Comparison of ENCODE assay signal across 1 fruit fly cellular context in the genomic region with DNA sequence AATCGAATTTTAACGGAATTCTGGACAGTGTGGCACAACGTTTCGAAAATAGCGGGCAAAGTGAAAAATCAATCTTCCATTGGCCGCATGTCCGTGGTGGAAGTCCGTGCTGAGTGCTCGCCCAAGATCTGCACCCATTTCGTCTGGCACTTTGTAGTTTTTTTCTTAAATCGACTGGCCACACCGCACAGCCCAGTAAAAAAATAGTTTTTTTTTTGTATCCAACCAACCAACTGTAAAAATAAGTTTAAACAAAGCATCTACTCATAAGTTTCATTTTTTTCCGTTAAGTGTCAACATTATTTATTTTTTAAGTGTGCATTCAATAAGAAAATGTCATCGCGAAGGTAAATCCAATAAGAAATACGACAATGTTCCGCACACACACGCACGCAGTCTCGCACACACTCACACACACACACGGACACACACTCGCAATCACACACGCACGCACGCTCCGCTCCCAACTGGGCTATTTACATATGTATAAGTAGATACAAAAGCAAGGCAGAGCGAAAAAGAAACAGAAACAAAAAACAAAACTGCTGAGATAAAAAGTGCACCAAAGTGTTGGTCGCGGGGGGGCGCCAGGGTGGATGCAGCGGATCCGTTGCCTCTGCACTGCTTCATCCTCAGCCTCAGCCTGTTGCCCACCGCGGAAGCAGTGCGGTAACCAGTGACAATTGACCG.
TF ChIP-seq lines count a peak whose summit lies in the region.

A gene (plus strand): TSS at position 163 of the 690 bp plus-strand sequence.

TF ChIP-seq in whole organism, embryonic, 481 proteins besides CTCF, POLR2A, EP300 and RAD21 (continued from another document and continues in another):
- TF ChIP-seq gt (GFP tag; IDR thresholded peaks at IDR 0.05; lab: Robert Waterston, UW) (no peak), lov (optimal IDR thresholded peaks at IDR 0.05; lab: Kevin White, UChicago) (no peak), lov (GFP tag; IDR thresholded peaks at IDR 0.05; lab: Robert Waterston, UW) (no peak), Hmr (GFP tag; optimal IDR thresholded peaks at IDR 0.05; lab: Kevin White, UChicago) (peak; percentile 87), Aef1 (GFP tag; IDR thresholded peaks at IDR 0.05; lab: Robert Waterston, UW) (no peak), abd-A (tag; optimal IDR thresholded peaks at IDR 0.05; lab: Kevin White, UChicago) (peak; percentile 0), slou (GFP tag; optimal IDR thresholded peaks at IDR 0.05; lab: Kevin White, UChicago) (no peak), sens-2 (GFP tag; IDR thresholded peaks at IDR 0.05; lab: Robert Waterston, UW) (no peak), Taf1 (GFP tag; IDR thresholded peaks at IDR 0.05; lab: Robert Waterston, UW) (no peak), CG11247 (GFP tag; IDR thresholded peaks at IDR 0.05; lab: Robert Waterston, UW) (no peak; the same call in 1 of the 2 replicates), CG12071 (GFP tag; optimal IDR thresholded peaks at IDR 0.05; lab: Kevin White, UChicago) (no peak), Ravus (GFP tag; IDR thresholded peaks at IDR 0.05; lab: Robert Waterston, UW) (no peak), CG3995 (GFP tag; optimal IDR thresholded peaks at IDR 0.05; lab: Kevin White, UChicago) (peak; percentile 20), HLHmδ (GFP tag; optimal IDR thresholded peaks at IDR 0.05; lab: Kevin White, UChicago) (no peak), CG3065 (GFP tag; optimal IDR thresholded peaks at IDR 0.05; lab: Kevin White, UChicago) (no peak), Kr (GFP tag; optimal IDR thresholded peaks at IDR 0.05; lab: Kevin White, UChicago) (no peak), CG4424 (GFP tag; optimal IDR thresholded peaks at IDR 0.05; lab: Kevin White, UChicago) (peak; percentile 3), CG17359 (tag; optimal IDR thresholded peaks at IDR 0.05; lab: Kevin White, UChicago) (peak; percentile 38), jigr1 (GFP tag; IDR thresholded peaks at IDR 0.05; lab: Robert Waterston, UW) (no peak), MBD-R2 (GFP tag; IDR thresholded peaks at IDR 0.05; lab: Robert Waterston, UW) (peak; percentile 69), Ets97D (GFP tag; optimal IDR thresholded peaks at IDR 0.05; lab: Kevin White, UChicago) (peak; percentile 91), CG7786 (GFP tag; optimal IDR thresholded peaks at IDR 0.05; lab: Kevin White, UChicago) (peak; percentile 51), zf30C (GFP tag; optimal IDR thresholded peaks at IDR 0.05; lab: Kevin White, UChicago) (no peak), chm (GFP tag; IDR thresholded peaks at IDR 0.05; lab: Robert Waterston, UW) (no peak), CG8765 (GFP tag; IDR thresholded peaks at IDR 0.05; lab: Robert Waterston, UW) (no peak), CG9876 (GFP tag; optimal IDR thresholded peaks at IDR 0.05; lab: Kevin White, UChicago) (no peak), tll (GFP tag; optimal IDR thresholded peaks at IDR 0.05; lab: Kevin White, UChicago) (no peak), prd (optimal IDR thresholded peaks at IDR 0.05; lab: Kevin White, UChicago) (no peak), prd (GFP tag; IDR thresholded peaks at IDR 0.05; lab: Robert Waterston, UW) (peak; percentile 34; the same call in 1 of the 3 replicates), cwo (GFP tag; optimal IDR thresholded peaks at IDR 0.05; lab: Kevin White, UChicago) (no peak), ash1 (GFP tag; optimal IDR thresholded peaks at IDR 0.05; lab: Kevin White, UChicago) (no peak), Sox100B (GFP tag; optimal IDR thresholded peaks at IDR 0.05; lab: Kevin White, UChicago) (no peak), CG43689 (GFP tag; IDR thresholded peaks at IDR 0.05; lab: Robert Waterston, UW) (no peak), h (optimal IDR thresholded peaks at IDR 0.05; lab: Kevin White, UChicago) (no peak), peb (GFP tag; IDR thresholded peaks at IDR 0.05; lab: Robert Waterston, UW) (no peak), Nf-YC (tag; optimal IDR thresholded peaks at IDR 0.05; lab: Kevin White, UChicago) (peak; percentile 60), CG42726 (GFP tag; IDR thresholded peaks at IDR 0.05; lab: Robert Waterston, UW; ENCODE audit: partially characterized antibody) (peak; percentile 67), psq (GFP tag; optimal IDR thresholded peaks at IDR 0.05; lab: Kevin White, UChicago) (no peak), Tbp (GFP tag; optimal IDR thresholded peaks at IDR 0.05; lab: Kevin White, UChicago) (no peak), ac (GFP tag; optimal IDR thresholded peaks at IDR 0.05; lab: Kevin White, UChicago) (no peak), CoRest (tag; optimal IDR thresholded peaks at IDR 0.05; lab: Kevin White, UChicago) (peak; percentile 57), CG8359 (GFP tag; optimal IDR thresholded peaks at IDR 0.05; lab: Kevin White, UChicago; ENCODE audit: borderline replicate concordance) (no peak), CG15479 (GFP tag; optimal IDR thresholded peaks at IDR 0.05; lab: Kevin White, UChicago) (no peak), sens (GFP tag; lab: Kevin White, UChicago) (peak; percentile 76), chif (GFP tag; optimal IDR thresholded peaks at IDR 0.05; lab: Kevin White, UChicago) (peak; percentile 0 to 54), cg (GFP tag; optimal IDR thresholded peaks at IDR 0.05; lab: Kevin White, UChicago) (peak; percentile 99), Hey (tag; optimal IDR thresholded peaks at IDR 0.05; lab: Kevin White, UChicago) (no peak), unc-4 (GFP tag; IDR thresholded peaks at IDR 0.05; lab: Robert Waterston, UW; ENCODE audit: partially characterized antibody) (0 out of 2 replicates have a peak, but pooled peaks have one; percentile 14), Oaz (GFP tag; IDR thresholded peaks at IDR 0.05; lab: Robert Waterston, UW) (no peak), Neu2 (GFP tag; optimal IDR thresholded peaks at IDR 0.05; lab: Kevin White, UChicago; ENCODE audit: borderline replicate concordance) (no peak), cas (GFP tag; IDR thresholded peaks at IDR 0.05; lab: Robert Waterston, UW) (no peak), CG4282 (GFP tag; optimal IDR thresholded peaks at IDR 0.05; lab: Kevin White, UChicago) (peak; percentile 31), CG6683 (GFP tag; optimal IDR thresholded peaks at IDR 0.05; lab: Kevin White, UChicago) (no peak), otp (GFP tag; IDR thresholded peaks at IDR 0.05; lab: Robert Waterston, UW) (no peak), trh (GFP tag; optimal IDR thresholded peaks at IDR 0.05; lab: Kevin White, UChicago) (peak; percentile 1), CG2875 (GFP tag; optimal IDR thresholded peaks at IDR 0.05; lab: Kevin White, UChicago) (no peak), Six4 (GFP tag; optimal IDR thresholded peaks at IDR 0.05; lab: Kevin White, UChicago) (no peak), wor (GFP tag; IDR thresholded peaks at IDR 0.05; lab: Robert Waterston, UW) (no peak), Abd-B (GFP tag; optimal IDR thresholded peaks at IDR 0.05; lab: Kevin White, UChicago) (peak; percentile 45), ham (GFP tag; IDR thresholded peaks at IDR 0.05; lab: Robert Waterston, UW) (no peak), hb (GFP tag; IDR thresholded peaks at IDR 0.05; lab: Robert Waterston, UW; ENCODE audit: partially characterized antibody) (no peak), Nf-YA (GFP tag; IDR thresholded peaks at IDR 0.05; lab: Robert Waterston, UW) (no peak), trem (tag; optimal IDR thresholded peaks at IDR 0.05; lab: Kevin White, UChicago) (peak; percentile 41), az2 (GFP tag; optimal IDR thresholded peaks at IDR 0.05; lab: Kevin White, UChicago) (no peak), HLH54F (GFP tag; optimal IDR thresholded peaks at IDR 0.05; lab: Kevin White, UChicago) (peak; percentile 49), phol (tag; optimal IDR thresholded peaks at IDR 0.05; lab: Kevin White, UChicago) (peak; percentile 69), CG33213 (GFP tag; optimal IDR thresholded peaks at IDR 0.05; lab: Kevin White, UChicago) (peak; percentile 87), CG34376 (GFP tag; optimal IDR thresholded peaks at IDR 0.05; lab: Kevin White, UChicago) (peak; percentile 18), so (GFP tag; IDR thresholded peaks at IDR 0.05; lab: Robert Waterston, UW) (no peak), CG4617 (GFP tag; optimal IDR thresholded peaks at IDR 0.05; lab: Kevin White, UChicago; ENCODE audit: borderline replicate concordance) (peak; percentile 99), Dref (GFP tag; IDR thresholded peaks at IDR 0.05; lab: Robert Waterston, UW) (peak; percentile 54), CG9797 (GFP tag; optimal IDR thresholded peaks at IDR 0.05; lab: Kevin White, UChicago) (peak; percentile 92), bcd (GFP tag; optimal IDR thresholded peaks at IDR 0.05; lab: Kevin White, UChicago) (peak; percentile 30), Awh (GFP tag; IDR thresholded peaks at IDR 0.05; lab: Robert Waterston, UW) (no peak), E2f1 (GFP tag; IDR thresholded peaks at IDR 0.05; lab: Robert Waterston, UW) (peak; percentile 17; the same call in 1 of the 2 replicates), crp (GFP tag; optimal IDR thresholded peaks at IDR 0.05; lab: Kevin White, UChicago) (peak in 1 of 2 experiments; percentile 21), CG17385 (GFP tag; optimal IDR thresholded peaks at IDR 0.05; lab: Kevin White, UChicago) (no peak), croc (GFP tag; conservative IDR thresholded peaks at IDR 0.05; lab: Robert Waterston, UW) (no peak), CG15514 (GFP tag; optimal IDR thresholded peaks at IDR 0.05; lab: Kevin White, UChicago) (peak; percentile 90), Doc3 (GFP tag; IDR thresholded peaks at IDR 0.05; lab: Robert Waterston, UW; ENCODE audit: partially characterized antibody) (no peak), Fer3 (tag; optimal IDR thresholded peaks at IDR 0.05; lab: Kevin White, UChicago) (peak; percentile 19), stc (GFP tag; IDR thresholded peaks at IDR 0.05; lab: Robert Waterston, UW) (no peak), CG17186 (GFP tag; optimal IDR thresholded peaks at IDR 0.05; lab: Kevin White, UChicago) (peak; percentile 79), tap (tag; optimal IDR thresholded peaks at IDR 0.05; lab: Kevin White, UChicago) (no peak), CG8089 (GFP tag; optimal IDR thresholded peaks at IDR 0.05; lab: Kevin White, UChicago) (no peak), Bdp1 (GFP tag; optimal IDR thresholded peaks at IDR 0.05; lab: Kevin White, UChicago) (peak; percentile 43), Ssrp (tag; optimal IDR thresholded peaks at IDR 0.05; lab: Kevin White, UChicago) (no peak), Bgb (GFP tag; IDR thresholded peaks at IDR 0.05; lab: Robert Waterston, UW; ENCODE audit: partially characterized antibody) (peak; percentile 63; the same call in 1 of the 2 replicates), zen2 (GFP tag; IDR thresholded peaks at IDR 0.05; lab: Robert Waterston, UW; ENCODE audit: partially characterized antibody) (no peak), Usf (GFP tag; optimal IDR thresholded peaks at IDR 0.05; lab: Kevin White, UChicago) (no peak), kay (GFP tag; optimal IDR thresholded peaks at IDR 0.05; lab: Kevin White, UChicago) (peak; percentile 21), Sox102F (GFP tag; optimal IDR thresholded peaks at IDR 0.05; lab: Kevin White, UChicago) (no peak), CG6765 (GFP tag; optimal IDR thresholded peaks at IDR 0.05; lab: Kevin White, UChicago) (no peak), CG13424 (tag; optimal IDR thresholded peaks at IDR 0.05; lab: Kevin White, UChicago) (no peak), Hand (GFP tag; optimal IDR thresholded peaks at IDR 0.05; lab: Kevin White, UChicago) (no peak), CG9609 (GFP tag; optimal IDR thresholded peaks at IDR 0.05; lab: Kevin White, UChicago) (peak; percentile 65), CG9817 (tag; optimal IDR thresholded peaks at IDR 0.05; lab: Kevin White, UChicago) (peak; percentile 22), Vsx1 (GFP tag; optimal IDR thresholded peaks at IDR 0.05; lab: Kevin White, UChicago) (no peak), CG16813 (GFP tag; IDR thresholded peaks at IDR 0.05; lab: Robert Waterston, UW; ENCODE audit: partially characterized antibody) (no peak), CG12391 (tag; optimal IDR thresholded peaks at IDR 0.05; lab: Kevin White, UChicago) (peak; percentile 33), CG12155 (GFP tag; optimal IDR thresholded peaks at IDR 0.05; lab: Kevin White, UChicago) (peak; percentile 47), Rfx (GFP tag; IDR thresholded peaks at IDR 0.05; lab: Robert Waterston, UW) (peak; percentile 59), bab2 (GFP tag; optimal IDR thresholded peaks at IDR 0.05; lab: Kevin White, UChicago) (peak; percentile 6), CG17912 (GFP tag; optimal IDR thresholded peaks at IDR 0.05; lab: Kevin White, UChicago) (no peak), tup (GFP tag; optimal IDR thresholded peaks at IDR 0.05; lab: Kevin White, UChicago) (no peak), CG4360 (GFP tag; IDR thresholded peaks at IDR 0.05; lab: Robert Waterston, UW) (no peak), CG3281 (GFP tag; optimal IDR thresholded peaks at IDR 0.05; lab: Kevin White, UChicago) (no peak), CG16815 (GFP tag; optimal IDR thresholded peaks at IDR 0.05; lab: Kevin White, UChicago) (no peak), CG18262 (tag; optimal IDR thresholded peaks at IDR 0.05; lab: Kevin White, UChicago) (no peak), Chrac-16 (GFP tag; optimal IDR thresholded peaks at IDR 0.05; lab: Kevin White, UChicago) (peak; percentile 18), crol (GFP tag; IDR thresholded peaks at IDR 0.05; lab: Robert Waterston, UW) (peak; percentile 64), CG8281 (tag; optimal IDR thresholded peaks at IDR 0.05; lab: Kevin White, UChicago) (no peak), p53 (GFP tag; optimal IDR thresholded peaks at IDR 0.05; lab: Kevin White, UChicago) (peak; percentile 42), CG6813 (GFP tag; optimal IDR thresholded peaks at IDR 0.05; lab: Kevin White, UChicago) (no peak), CG11696 (GFP tag; IDR thresholded peaks at IDR 0.05; lab: Robert Waterston, UW) (no peak), pita (GFP tag; optimal IDR thresholded peaks at IDR 0.05; lab: Kevin White, UChicago) (peak; percentile 93), ab (GFP tag; optimal IDR thresholded peaks at IDR 0.05; lab: Kevin White, UChicago) (no peak), Scr (GFP tag; IDR thresholded peaks at IDR 0.05; lab: Robert Waterston, UW; ENCODE audit: partially characterized antibody) (no peak), dati (GFP tag; IDR thresholded peaks at IDR 0.05; lab: Robert Waterston, UW) (no peak), Dp (GFP tag; optimal IDR thresholded peaks at IDR 0.05; lab: Kevin White, UChicago) (peak; percentile 75), CG15696 (tag; optimal IDR thresholded peaks at IDR 0.05; lab: Kevin White, UChicago) (no peak), PHDP (tag; optimal IDR thresholded peaks at IDR 0.05; lab: Kevin White, UChicago) (no peak), Xrp1 (GFP tag; IDR thresholded peaks at IDR 0.05; lab: Robert Waterston, UW) (peak; percentile 14; the same call in 1 of the 2 replicates), HHEX (GFP tag; optimal IDR thresholded peaks at IDR 0.05; lab: Kevin White, UChicago) (peak; percentile 5), ewg (GFP tag; optimal IDR thresholded peaks at IDR 0.05; lab: Kevin White, UChicago) (peak; percentile 61), Fer2 (tag; optimal IDR thresholded peaks at IDR 0.05; lab: Kevin White, UChicago) (no peak)
